Worm (Caenorhabditis elegans): ENCODE results near the gene W06G6.9.
A peak's percentile ranks its signal among the peaks of the same experiment; 100 is the strongest.

DNA sequence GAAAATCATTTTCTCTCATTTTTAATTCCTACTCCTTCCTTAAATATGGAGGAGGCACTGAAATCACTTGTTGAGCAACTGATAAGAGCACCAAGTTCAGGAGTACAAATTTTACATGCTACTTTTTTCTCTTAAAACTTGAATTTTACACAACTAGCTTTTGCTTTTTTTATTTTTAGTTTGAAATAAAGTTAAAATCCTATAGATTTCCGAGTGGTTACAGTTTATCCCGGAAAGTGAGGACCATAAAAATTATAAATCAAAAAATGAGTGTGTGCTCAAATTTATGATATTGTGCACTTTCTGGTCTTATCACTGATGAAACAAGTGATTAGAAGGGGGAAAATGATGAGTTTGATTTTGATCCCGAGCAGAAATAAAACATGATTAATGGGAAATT lies 18.3 kb downstream of the W06G6.9 start, which contains the start of gene oac-53:
- TF ChIP-seq nhr-25 (tag; optimal IDR thresholded peaks at IDR 0.05) (no peak), ama-1 (optimal IDR thresholded peaks at IDR 0.05) (no peak), ceh-9 (tag; optimal IDR thresholded peaks at IDR 0.05) (no peak), pqm-1 (tag; optimal IDR thresholded peaks at IDR 0.05) (peak; percentile 19), nhr-43 (tag; optimal IDR thresholded peaks at IDR 0.05; ENCODE audit: poor library complexity, severe bottlenecking) (no peak), nhr-67 (tag; optimal IDR thresholded peaks at IDR 0.05) (no peak), lin-15B (tag; optimal IDR thresholded peaks at IDR 0.05) (no peak), nhr-76 (tag; optimal IDR thresholded peaks at IDR 0.05) (no peak), ztf-4 (tag; optimal IDR thresholded peaks at IDR 0.05) (no peak), ztf-11 (tag; optimal IDR thresholded peaks at IDR 0.05) (no peak), zag-1 (tag; optimal IDR thresholded peaks at IDR 0.05) (no peak), elt-2 (tag; optimal IDR thresholded peaks at IDR 0.05) (peak; percentile 73)
